Worm (Caenorhabditis elegans) whole organism, L4/young adult: Measurements from ENCODE around the gene tyr-6.

Source experiments
- W03F9.2 ChIP-seq: fragments of 150-350 bp; optimal IDR thresholded peaks from 2 replicates; lab custom pipeline; 2014; ENCODE audit warnings: missing biosample characterization, missing genetic modification characterization
- him-1 ChIP-seq: sonication (generic microtip); optimal IDR thresholded peaks from 2 replicates; lab custom pipeline; 2016; ENCODE audit warnings: missing genotype, missing genetic modification reagents, missing genetic modification characterization, missing compliant biosample characterization

- TF ChIP-seq him-1 (tag; lab: Kevin White, UChicago): no peak
- no peak for TF ChIP-seq W03F9.2 (tag; lab: Kevin White, UChicago)
Observed at ce11 chrIV:6506424-6506823, 26.1 kb downstream of the tyr-6 start, which contains the start of gene pqn-89.
